Worm (Caenorhabditis elegans) whole organism, dauer: ENCODE results near the gene R13D11.3.

Source experiments
- unc-62 ChIP-seq: sonication (generic microtip); optimal IDR thresholded peaks from 2 replicates; lab custom pipeline; 2017; ENCODE audit warnings: missing biosample characterization, missing genetic modification reagents, missing genetic modification characterization

Gene R13D11.3

DNA sequence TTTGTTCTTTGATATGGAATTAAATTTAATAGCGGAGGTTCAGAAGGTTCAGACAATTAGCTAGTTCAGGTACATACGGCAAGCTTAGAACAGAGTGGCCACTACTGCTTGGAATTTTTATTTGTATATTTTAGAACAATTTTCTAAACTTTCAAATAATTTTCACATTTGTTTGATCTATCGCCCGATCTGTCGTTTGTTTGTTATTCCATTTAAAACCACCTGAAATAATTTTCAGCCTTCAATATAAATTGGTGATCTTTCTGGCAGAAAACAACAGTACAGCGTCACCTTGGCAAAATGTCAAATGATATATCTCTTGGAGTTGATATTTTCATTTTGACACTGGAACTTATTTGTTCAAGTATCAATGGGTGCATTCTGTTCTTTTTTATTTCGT lies at the start of gene R13D11.3:
Gene R13D11.3 (plus strand): TSS at position 301 of the 400 bp plus-strand sequence.
- TF ChIP-seq unc-62 (GFP tag; lab: Kevin White, UChicago), result no peak

DNA sequence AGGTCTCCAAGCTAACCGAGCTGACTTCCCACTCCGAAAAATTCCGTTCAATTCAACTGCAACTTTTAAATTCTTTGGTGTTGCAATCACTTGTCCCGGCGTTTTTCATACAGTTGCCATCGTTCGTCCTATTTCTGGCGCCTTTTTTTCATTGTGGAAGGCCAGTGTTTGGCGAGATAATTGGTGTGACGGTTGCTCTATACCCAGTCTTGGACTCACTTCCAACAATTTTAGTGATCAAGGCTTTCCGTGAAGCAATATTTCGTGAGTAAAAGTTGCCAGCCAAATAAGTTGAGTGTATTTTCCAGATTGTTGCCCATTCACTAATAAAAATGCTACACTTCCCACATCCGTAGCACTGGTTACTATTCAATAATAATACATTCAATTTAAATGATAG lies 42.6 kb upstream of the R13D11.3 start:
- no peak for TF ChIP-seq unc-62 (GFP tag; lab: Kevin White, UChicago)

DNA sequence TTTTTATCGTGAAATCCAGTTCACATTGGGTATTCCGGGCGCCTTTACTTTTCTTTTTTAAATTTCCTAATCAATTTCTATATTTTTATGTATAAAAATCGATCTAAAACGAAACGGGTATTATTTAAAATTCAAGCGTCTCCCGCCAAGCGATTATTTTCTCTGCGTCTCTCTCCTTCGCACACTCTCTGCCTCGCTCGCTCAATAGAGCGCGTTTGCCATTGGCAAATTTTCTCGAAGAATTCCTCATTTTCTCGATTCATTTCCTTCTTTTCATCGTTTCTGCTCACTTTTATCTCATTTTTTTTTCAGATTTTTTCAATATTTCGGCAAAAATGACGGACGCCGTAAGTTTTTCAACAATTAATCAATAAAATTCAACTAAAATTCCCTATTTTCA lies 41.6 kb upstream of the R13D11.3 start, which contains the start of gene sti-1:
Gene sti-1 (plus strand): TSS at position 263 of the 400 bp plus-strand sequence.
- TF ChIP-seq unc-62 (GFP tag; lab: Kevin White, UChicago), result no peak

DNA sequence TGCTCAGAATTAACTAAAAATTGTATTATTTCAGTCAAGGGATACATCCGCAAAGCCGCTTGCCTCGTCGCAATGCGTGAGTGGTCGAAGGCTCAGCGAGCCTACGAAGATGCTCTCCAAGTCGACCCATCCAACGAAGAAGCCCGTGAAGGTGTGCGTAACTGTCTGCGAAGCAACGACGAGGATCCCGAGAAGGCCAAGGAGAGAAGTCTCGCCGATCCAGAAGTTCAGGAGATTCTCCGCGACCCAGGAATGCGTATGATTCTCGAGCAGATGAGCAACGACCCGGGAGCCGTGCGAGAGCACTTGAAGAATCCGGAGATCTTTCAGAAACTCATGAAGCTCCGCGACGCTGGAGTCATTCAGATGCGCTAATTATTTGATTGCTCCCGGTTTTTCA lies 40.5 kb upstream of the R13D11.3 start:
- no peak for TF ChIP-seq unc-62 (GFP tag; lab: Kevin White, UChicago)

DNA sequence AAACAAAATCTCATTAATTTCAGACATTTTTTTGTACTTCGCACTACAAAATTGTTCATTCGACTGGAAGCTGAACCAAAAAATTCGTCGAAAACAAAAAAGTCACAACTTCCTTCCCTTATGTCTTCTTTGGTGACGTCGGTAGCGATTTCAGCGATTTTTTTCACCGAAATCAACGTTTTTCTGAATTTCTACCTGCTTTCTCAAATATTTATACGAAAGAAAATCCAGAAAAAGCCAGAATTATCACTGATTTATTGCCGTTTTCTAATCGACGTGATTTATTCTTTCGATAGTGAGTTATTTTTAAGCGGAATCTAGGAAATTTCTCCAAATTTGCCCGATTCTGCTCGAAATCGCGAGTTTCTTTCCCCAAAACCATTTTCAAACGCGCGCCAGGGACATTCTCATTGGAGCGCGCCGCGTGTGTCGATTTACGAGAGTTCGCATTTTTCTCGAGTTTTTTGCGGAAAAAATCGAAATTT lies 39.9 kb upstream of the R13D11.3 start, which contains the start of gene srbc-58:
Gene srbc-58 (plus strand): TSS at position 121 of the 485 bp plus-strand sequence.
- no peak for TF ChIP-seq unc-62 (GFP tag; lab: Kevin White, UChicago)

DNA sequence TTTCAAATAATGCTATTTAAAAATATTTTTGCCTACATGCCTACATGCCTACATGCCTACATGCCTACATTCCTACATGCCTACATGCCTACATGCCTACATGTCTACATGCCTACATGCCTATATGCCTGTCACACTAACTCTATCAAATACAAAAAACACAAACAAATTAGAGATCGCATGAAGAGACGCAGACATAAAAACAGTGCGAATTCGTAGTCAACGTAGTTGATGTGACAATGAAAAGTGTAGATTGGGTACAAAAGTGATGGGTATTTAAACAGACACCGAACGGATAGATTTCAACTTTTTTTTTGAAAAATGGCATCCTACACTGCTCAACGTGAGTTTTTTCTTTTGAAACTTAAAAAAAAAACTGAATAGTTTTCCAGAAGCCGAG lies 37.5 kb upstream of the R13D11.3 start, which contains the start of gene R09E12.9:
Gene R09E12.9 (plus strand): TSS at position 316 of the 400 bp plus-strand sequence.
- TF ChIP-seq unc-62 (GFP tag; lab: Kevin White, UChicago), result no peak

DNA sequence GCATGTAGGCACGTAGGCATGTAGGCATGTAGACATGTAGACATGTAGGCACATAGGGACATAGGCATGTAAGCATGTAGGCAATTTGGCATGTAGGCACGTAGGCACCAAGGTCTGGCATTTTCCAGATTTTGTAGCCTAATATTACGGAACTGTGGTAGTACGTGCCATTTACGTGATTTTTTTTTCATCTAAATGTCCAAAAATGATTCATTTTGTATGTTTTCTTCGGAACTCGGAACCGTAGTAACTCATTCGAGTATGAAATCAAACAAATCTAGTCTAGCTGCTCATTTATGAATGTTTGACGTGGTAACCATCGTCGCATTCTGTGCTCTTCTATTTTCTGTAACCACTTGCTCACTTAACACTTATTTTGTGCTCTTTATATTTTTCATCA lies 36.5 kb upstream of the R13D11.3 start, which contains the start of gene srbc-59:
Gene srbc-59 (plus strand): TSS at position 301 of the 400 bp plus-strand sequence.
- TF ChIP-seq unc-62 (GFP tag; lab: Kevin White, UChicago), result no peak

DNA sequence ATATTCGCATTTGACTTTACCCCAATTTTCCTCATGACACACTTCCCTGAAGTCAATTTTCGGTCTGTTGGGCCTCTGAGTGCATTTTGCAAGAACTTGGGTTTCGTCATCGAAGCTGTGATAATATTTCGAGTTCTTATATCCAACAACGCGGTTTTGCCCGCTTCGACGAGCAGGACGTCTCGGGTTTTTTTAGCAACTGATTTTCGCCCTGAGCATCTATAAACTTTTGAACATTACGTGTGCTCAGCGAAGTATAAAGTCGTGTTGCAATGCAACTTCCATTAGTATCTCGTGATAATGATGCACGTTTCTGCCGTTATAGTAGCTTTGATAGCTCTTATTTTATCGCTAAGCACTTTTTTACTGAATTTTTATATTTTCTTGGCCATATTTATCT lies 34.8 kb upstream of the R13D11.3 start, which contains the start of gene srbc-60:
Gene srbc-60 (plus strand): TSS at position 301 of the 400 bp plus-strand sequence.
- TF ChIP-seq unc-62 (GFP tag; lab: Kevin White, UChicago), result no peak

DNA sequence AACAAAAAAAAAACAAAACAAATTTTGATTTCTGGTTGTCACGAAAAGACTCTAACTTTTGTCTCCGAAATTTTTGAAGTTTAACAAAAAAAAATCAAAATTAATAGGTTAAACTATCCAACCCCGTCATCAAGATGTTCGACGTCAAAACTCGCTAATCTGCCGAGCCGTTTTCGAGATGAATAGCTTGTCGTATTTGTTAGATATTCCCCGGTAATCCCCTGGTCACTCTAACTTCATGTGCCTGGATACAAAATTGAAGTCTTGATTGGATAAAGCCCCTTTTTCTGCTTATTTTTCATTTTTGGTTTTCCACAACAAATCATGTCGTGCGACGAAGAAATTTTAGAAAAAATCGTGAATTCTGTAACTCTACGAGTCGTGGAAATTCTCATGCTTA lies 32.4 kb upstream of the R13D11.3 start, which contains the start of gene srab-16:
Gene srab-16 (plus strand): TSS at position 301 of the 400 bp plus-strand sequence.
- TF ChIP-seq unc-62 (GFP tag; lab: Kevin White, UChicago), result no peak

DNA sequence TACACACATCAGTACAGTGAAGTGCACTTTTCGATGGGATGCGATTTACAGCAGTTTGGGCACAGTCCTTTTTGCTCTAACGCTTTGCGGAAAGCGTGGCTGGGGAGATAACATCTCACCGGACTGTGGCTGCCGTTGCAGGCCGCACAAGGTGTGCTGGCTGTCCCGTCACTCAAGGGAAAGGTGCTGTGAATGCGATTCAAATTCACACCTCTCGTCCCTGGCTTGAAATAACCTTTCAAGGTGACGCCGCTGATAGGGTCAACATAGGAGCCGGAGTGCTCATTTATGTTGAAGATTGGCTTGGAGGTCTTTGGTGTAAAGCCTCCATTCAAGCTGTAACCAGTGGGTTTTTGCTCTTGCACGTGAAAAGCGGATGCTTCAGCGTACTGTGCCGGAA lies 20.7 kb upstream of the R13D11.3 start:
- no peak for TF ChIP-seq unc-62 (GFP tag; lab: Kevin White, UChicago)

DNA sequence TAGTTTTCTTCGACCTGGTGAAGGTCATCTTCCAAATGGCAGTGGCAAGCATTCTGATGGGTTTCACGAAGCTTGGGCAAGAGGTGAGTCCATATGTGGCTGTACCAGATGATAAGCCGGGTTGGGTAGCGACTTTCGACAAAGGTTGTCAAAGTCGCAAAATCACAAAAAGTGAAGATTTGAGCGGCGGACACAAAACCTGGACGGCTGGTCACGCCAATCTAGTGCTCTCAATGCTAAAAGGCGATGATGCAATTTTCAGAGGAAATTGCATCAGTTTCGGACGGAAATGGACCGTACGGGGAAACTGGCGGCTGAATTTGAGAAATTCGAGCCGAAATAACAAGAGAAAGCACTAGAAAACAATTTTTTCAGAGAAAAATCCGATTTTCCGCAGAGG lies 17.6 kb upstream of the R13D11.3 start:
- TF ChIP-seq unc-62 (GFP tag; lab: Kevin White, UChicago), result no peak

DNA sequence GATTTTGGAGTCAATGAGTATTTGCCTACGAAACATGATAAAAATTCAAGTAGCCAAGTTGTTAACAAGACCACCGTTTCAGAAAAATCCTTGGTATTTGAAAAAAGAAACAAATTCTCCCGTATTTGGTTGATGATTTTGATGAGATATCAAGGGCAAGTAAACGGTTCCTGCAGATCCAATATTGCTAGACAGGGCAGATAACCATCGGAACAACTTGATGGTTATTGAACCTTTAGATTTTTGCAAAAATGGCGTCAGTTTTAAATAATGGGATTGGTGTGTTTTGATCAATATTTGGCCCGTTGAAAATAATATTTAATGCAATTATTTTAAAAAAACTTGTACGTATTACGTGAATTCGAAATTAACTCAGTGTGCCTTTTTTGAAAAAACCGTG lies 14.5 kb upstream of the R13D11.3 start:
- no peak for TF ChIP-seq unc-62 (GFP tag; lab: Kevin White, UChicago)

DNA sequence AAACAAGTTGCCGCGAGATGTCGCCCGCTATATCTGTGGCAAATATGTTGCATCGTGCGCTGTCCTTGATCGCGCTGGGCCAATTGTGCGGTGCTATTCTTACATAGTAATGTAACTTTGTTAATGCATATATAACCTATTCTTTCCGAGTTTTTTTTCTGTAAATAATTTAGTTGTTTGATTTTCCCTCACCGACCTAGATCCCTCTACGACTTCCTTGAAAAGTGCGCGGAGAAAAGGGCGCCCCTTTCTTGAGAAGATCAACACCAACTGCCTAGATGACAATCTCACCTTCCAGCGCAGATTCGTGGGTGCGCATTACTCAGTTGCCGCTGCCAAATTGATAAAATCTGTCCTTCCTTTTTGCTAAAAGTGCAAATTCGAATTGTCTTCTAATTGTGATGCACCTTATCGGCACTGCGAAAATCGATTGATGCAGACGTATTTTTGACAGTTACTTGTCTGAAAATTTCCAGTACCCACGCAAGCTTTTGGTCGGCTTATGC lies 13.2 kb upstream of the R13D11.3 start:
- no peak for TF ChIP-seq unc-62 (GFP tag; lab: Kevin White, UChicago)

DNA sequence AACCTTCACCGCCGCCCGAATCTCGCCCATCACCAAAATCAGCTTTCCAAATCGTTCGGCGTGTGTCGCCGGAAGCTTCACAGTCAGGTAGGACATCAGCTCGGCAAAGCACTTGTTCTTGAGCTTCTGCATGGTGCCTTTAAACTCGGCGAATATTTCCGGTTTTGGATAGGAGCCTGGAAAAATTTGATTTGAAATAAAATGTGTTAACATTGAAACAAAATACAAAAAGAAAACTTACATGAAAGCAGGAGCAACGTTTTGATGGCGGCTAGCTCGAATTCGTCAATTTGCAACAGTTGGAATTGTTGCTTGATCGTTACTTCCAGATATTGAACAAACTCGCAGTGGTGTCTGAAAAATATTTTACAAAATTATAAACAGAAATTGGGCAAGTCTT lies 12.1 kb upstream of the R13D11.3 start:
- TF ChIP-seq unc-62 (GFP tag; lab: Kevin White, UChicago), result no peak

DNA sequence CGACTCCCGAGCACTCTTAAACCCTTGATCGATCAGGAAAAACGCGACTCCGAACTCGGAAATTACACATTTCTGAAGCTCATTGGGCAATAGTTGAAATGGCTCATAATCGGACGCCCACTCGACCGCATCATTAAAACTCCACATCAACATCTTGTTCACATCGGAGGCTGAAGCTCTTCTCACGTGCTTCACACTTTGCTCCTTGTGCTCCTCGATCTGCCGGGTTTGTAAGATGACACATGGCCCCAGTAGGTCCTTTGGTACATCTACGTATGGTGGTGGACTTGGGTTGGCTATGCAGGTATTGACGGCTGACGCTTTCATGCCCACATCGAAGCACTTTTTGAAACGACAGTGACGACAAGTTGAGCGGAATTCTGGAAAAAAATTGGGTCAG lies 11.3 kb upstream of the R13D11.3 start:
- no peak for TF ChIP-seq unc-62 (GFP tag; lab: Kevin White, UChicago)

DNA sequence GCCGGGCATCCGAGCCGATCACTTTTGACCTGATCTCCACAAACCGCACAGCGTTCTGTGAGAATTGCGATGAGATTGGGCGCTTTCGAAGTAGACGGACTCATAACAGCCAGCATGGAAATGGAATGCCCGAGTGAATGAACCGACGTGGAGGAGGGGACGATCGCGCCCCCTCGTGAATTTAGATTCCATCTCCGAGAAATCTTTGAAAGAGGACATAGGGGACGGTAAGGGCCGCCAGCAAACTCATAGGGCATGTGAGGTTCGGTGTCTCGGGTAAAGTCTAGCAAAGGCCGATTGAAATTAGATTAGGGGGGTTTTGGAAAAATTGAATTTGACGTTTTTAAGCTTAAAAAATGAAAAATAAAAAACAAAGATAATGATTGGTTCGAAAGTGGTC lies 10.3 kb upstream of the R13D11.3 start, which contains the start of gene nhr-270:
Gene nhr-270 (minus strand): TSS at position 257 of the 400 bp plus-strand sequence.
- no peak for TF ChIP-seq unc-62 (GFP tag; lab: Kevin White, UChicago)

DNA sequence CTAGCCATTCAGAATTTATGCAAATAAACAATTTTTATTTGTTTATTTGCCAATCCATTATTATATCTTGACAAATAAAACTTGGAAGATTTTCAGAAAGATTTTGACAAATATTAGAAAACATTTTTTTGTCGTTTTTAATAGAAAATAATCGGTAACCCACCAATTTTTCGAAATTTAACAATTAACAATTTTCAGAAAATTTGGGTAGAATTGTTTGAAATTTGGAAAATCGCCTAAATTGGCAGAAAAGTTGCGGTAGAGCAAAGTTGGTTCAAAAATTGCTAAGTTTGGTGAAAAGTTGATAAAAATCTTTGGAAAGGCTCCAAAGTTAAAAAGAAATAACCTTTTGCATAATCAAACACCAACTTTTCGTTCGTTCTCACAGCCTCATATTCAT lies 6.6 kb upstream of the R13D11.3 start:
- TF ChIP-seq unc-62 (GFP tag; lab: Kevin White, UChicago), result no peak
